Fruit fly (Drosophila melanogaster): ENCODE results near the gene mdy.
A peak's percentile ranks its signal among the peaks of the same experiment; 100 is the strongest.

The mdy gene

DNA sequence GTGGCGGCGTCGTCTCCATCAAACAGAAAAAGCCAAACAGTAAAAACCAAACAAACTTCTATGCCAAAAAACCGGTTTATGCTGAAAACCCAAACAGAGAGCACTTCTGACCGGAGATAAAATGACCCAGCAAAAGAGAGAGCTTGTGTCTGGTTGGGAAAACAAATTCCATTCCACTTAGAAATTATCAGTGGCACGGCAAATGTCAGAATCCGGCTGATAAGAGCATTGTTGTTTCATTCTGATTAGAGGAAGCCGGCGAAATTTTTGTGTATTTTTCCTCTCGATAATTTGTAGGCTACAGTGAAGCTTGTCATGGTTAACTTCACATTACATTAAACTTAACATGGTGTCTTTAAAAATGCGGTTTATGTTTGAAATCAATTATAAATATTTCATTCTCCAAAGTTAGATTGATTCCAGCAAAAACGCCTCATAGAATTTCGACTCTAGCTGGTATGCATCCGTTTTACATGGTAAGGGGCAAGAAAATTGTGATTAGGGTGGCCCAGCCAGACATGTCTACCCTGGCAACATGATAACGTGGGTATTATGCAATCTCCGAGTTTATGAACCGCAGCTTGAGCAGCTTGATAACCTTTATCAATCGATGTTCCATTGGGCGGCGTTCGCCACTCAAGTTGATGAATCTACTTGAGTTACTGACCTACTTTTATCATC, 1.1 kb downstream of the mdy start (continued):
- TF ChIP-seq Asciz (GFP tag; optimal IDR thresholded peaks at IDR 0.05) (no peak), scrt (GFP tag; optimal IDR thresholded peaks at IDR 0.05) (no peak), CG31224 (GFP tag; IDR thresholded peaks at IDR 0.05) (no peak), YL-1 (GFP tag; optimal IDR thresholded peaks at IDR 0.05) (no peak), Hr3 (GFP tag; optimal IDR thresholded peaks at IDR 0.05) (peak; percentile 3), Dbx (GFP tag; IDR thresholded peaks at IDR 0.05) (peak; percentile 63; the same call in 2 of the 3 replicates), CG11398 (GFP tag; optimal IDR thresholded peaks at IDR 0.05) (no peak), ranshi (GFP tag; IDR thresholded peaks at IDR 0.05) (peak; percentile 13; the same call in 1 of the 2 replicates), CG15269 (tag; optimal IDR thresholded peaks at IDR 0.05) (peak; percentile 49), Dek (tag; optimal IDR thresholded peaks at IDR 0.05) (no peak), org-1 (GFP tag; optimal IDR thresholded peaks at IDR 0.05) (no peak), lmd (GFP tag; IDR thresholded peaks at IDR 0.05) (no peak; the same call in 1 of the 2 replicates), pnt (GFP tag; optimal IDR thresholded peaks at IDR 0.05) (no peak), eyg (GFP tag; optimal IDR thresholded peaks at IDR 0.05) (no peak), CG10543 (GFP tag; optimal IDR thresholded peaks at IDR 0.05) (no peak), cas (GFP tag; IDR thresholded peaks at IDR 0.05) (no peak), bbx (GFP tag; IDR thresholded peaks at IDR 0.05; ENCODE audit: partially characterized antibody) (no peak), odd (GFP tag; optimal IDR thresholded peaks at IDR 0.05) (no peak), CG2129 (GFP tag; IDR thresholded peaks at IDR 0.05; ENCODE audit: partially characterized antibody) (no peak), seq (GFP tag; IDR thresholded peaks at IDR 0.05) (0 out of 2 replicates have a peak, but pooled peaks have one; percentile 30), CG34224 (GFP tag; IDR thresholded peaks at IDR 0.05; ENCODE audit: partially characterized antibody) (no peak), CG11695 (GFP tag; IDR thresholded peaks at IDR 0.05) (no peak), CG12391 (tag; optimal IDR thresholded peaks at IDR 0.05) (no peak), Dad (GFP tag; optimal IDR thresholded peaks at IDR 0.05) (peak; percentile 38), pum (GFP tag; optimal IDR thresholded peaks at IDR 0.05) (no peak), otp (GFP tag; IDR thresholded peaks at IDR 0.05) (peak; percentile 52; the same call in 1 of the 3 replicates), Dip3 (GFP tag; optimal IDR thresholded peaks at IDR 0.05) (peak; percentile 73), hbn (GFP tag; IDR thresholded peaks at IDR 0.05; ENCODE audit: partially characterized antibody) (no peak), CG15514 (GFP tag; optimal IDR thresholded peaks at IDR 0.05) (no peak), Elba2 (GFP tag; optimal IDR thresholded peaks at IDR 0.05) (no peak), gsb-n (tag; optimal IDR thresholded peaks at IDR 0.05) (no peak), CG4360 (GFP tag; IDR thresholded peaks at IDR 0.05) (no peak), Max (GFP tag; optimal IDR thresholded peaks at IDR 0.05) (peak; percentile 29), chinmo (GFP tag; IDR thresholded peaks at IDR 0.05; ENCODE audit: partially characterized antibody) (no peak), sc (optimal IDR thresholded peaks at IDR 0.05) (no peak), sc (GFP tag; optimal IDR thresholded peaks at IDR 0.05) (no peak), pb (GFP tag; optimal IDR thresholded peaks at IDR 0.05) (no peak), Sox100B (GFP tag; optimal IDR thresholded peaks at IDR 0.05) (no peak), chn (GFP tag; optimal IDR thresholded peaks at IDR 0.05) (no peak), h (optimal IDR thresholded peaks at IDR 0.05) (no peak), Ada2b (GFP tag; IDR thresholded peaks at IDR 0.05) (no peak), HLH54F (GFP tag; optimal IDR thresholded peaks at IDR 0.05) (no peak), slp2 (GFP tag; optimal IDR thresholded peaks at IDR 0.05) (no peak), tgo (GFP tag; IDR thresholded peaks at IDR 0.05) (peak; percentile 29; the same call in 1 of the 3 replicates), bowl (GFP tag; IDR thresholded peaks at IDR 0.05) (no peak), Fer1 (GFP tag; optimal IDR thresholded peaks at IDR 0.05) (no peak), Mes4 (GFP tag; optimal IDR thresholded peaks at IDR 0.05) (no peak), CG1602 (GFP tag; optimal IDR thresholded peaks at IDR 0.05) (no peak), ham (GFP tag; IDR thresholded peaks at IDR 0.05) (no peak), hth (optimal IDR thresholded peaks at IDR 0.05) (no peak), zfh1 (GFP tag; IDR thresholded peaks at IDR 0.05) (peak; percentile 41; the same call in 1 of the 3 replicates)
